Worm (Caenorhabditis elegans): Measurements from ENCODE around the gene drd-5.
A peak's percentile ranks its signal among the peaks of the same experiment; 100 is the strongest.

The drd-5 gene

DNA sequence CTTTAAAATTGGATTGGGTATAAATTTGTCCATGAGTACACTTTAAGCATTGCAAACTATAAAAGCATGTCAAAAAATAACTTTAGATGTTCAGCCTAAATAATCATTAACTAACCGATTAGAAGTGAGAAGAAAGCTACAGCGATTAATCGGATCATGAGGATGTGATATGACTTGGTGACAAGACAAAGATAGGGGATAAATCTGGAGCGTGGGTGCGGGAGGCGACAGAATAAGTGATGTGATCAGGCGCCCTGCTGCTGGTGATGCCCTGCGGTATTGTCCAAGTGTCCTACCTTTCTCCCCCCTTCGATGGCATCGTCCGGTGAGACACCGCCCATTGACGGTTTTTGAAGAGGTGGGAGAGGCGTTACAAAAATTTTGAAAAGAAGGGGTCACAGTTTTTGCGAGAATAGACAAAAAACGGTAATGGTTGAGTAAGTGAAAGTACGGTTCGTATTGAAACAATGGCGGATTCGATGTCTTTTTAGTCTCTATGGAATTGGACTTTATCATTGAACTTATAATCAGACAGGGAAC, 38.6 kb upstream of the drd-5 start, which contains the start of gene F41D9.2 (continued):
- no peak for TF ChIP-seq mdt-29 (GFP tag; IDR thresholded peaks at IDR 0.05)
- TF ChIP-seq mdl-1 (tag; optimal IDR thresholded peaks at IDR 0.05) = peak in 1 of 2 experiments; percentile 16
- TF ChIP-seq dmd-8 (GFP tag; IDR thresholded peaks at IDR 0.05) = no peak
- no peak for TF ChIP-seq spr-1 (tag; optimal IDR thresholded peaks at IDR 0.05)
- TF ChIP-seq unc-130 (GFP tag; optimal IDR thresholded peaks at IDR 0.05) = no peak
- TF ChIP-seq rbr-2 (tag; optimal IDR thresholded peaks at IDR 0.05) = no peak
- no peak for TF ChIP-seq F49E8.2 (tag; optimal IDR thresholded peaks at IDR 0.05; ENCODE audit: borderline replicate concordance)
- TF ChIP-seq nhr-10 (tag; optimal IDR thresholded peaks at IDR 0.05) = no peak
- no peak for TF ChIP-seq ces-1 (GFP tag; optimal IDR thresholded peaks at IDR 0.05)
- TF ChIP-seq set-16 (GFP tag; IDR thresholded peaks at IDR 0.05) = peak; percentile 27; the same call in 1 of the 2 replicates
- no peak for TF ChIP-seq daf-16 (GFP tag; optimal IDR thresholded peaks at IDR 0.05)
- TF ChIP-seq daf-16 (tag; optimal IDR thresholded peaks at IDR 0.05) = no peak
- no peak for TF ChIP-seq pha-4 (GFP tag; IDR thresholded peaks at IDR 0.05)
- no peak for TF ChIP-seq pha-4 (tag; optimal IDR thresholded peaks at IDR 0.05)

DNA sequence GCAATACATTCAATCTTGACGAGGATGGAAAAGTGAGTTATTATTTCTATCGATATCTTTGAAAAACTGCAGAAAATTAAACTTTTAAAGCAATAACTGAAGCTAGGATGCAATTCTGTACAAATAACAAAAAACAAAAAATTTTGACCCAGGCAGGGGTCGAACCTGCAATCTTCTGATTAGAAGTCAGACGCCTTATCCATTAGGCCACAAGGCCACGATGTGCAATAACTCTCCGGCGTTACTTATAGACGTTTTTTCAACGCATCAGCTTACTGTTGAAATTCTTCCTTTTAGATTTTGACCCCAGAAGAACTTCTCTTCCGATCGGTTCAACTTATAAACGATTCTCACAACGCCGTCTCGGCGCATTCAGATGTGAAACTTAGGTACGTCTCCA, 35.5 kb upstream of the drd-5 start:
- TF ChIP-seq attf-4 (tag; optimal IDR thresholded peaks at IDR 0.05) = no peak
- no peak; the same call in 1 of the 2 replicates for TF ChIP-seq egl-43 (GFP tag; IDR thresholded peaks at IDR 0.05)
- TF ChIP-seq F37D6.2 (tag; optimal IDR thresholded peaks at IDR 0.05) = no peak
- TF ChIP-seq duxl-1 (tag; optimal IDR thresholded peaks at IDR 0.05; ENCODE audit: poor library complexity) = peak; percentile 32
- no peak for TF ChIP-seq zag-1 (tag; optimal IDR thresholded peaks at IDR 0.05)
- no peak for TF ChIP-seq daf-12 (tag; optimal IDR thresholded peaks at IDR 0.05)
- no peak for TF ChIP-seq saeg-2 (GFP tag; IDR thresholded peaks at IDR 0.05)
- peak; percentile 79 for TF ChIP-seq ZK337.2 (GFP tag; IDR thresholded peaks at IDR 0.05)
- TF ChIP-seq lim-7 (GFP tag; IDR thresholded peaks at IDR 0.05) = peak; percentile 84
- TF ChIP-seq nhr-41 (GFP tag; IDR thresholded peaks at IDR 0.05) = peak; percentile 43; the same call in 1 of the 2 replicates
- TF ChIP-seq spr-3 (GFP tag; optimal IDR thresholded peaks at IDR 0.05) = no peak
- TF ChIP-seq mdt-29 (GFP tag; IDR thresholded peaks at IDR 0.05) = no peak
- no peak for TF ChIP-seq pqm-1 (tag; optimal IDR thresholded peaks at IDR 0.05)
- no peak for TF ChIP-seq nhr-76 (tag; optimal IDR thresholded peaks at IDR 0.05)
- TF ChIP-seq lin-39 (tag; optimal IDR thresholded peaks at IDR 0.05) = no peak
- 0 out of 2 replicates have a peak, but pooled peaks have one; percentile 30 for TF ChIP-seq arid-1 (GFP tag; conservative IDR thresholded peaks at IDR 0.05)
- TF ChIP-seq lin-1 (GFP tag; IDR thresholded peaks at IDR 0.05) = peak; percentile 47; the same call in 1 of the 2 replicates
- peak; percentile 3 for TF ChIP-seq dve-1 (tag; optimal IDR thresholded peaks at IDR 0.05; ENCODE audit: insufficient read depth)
- 0 out of 2 replicates have a peak, but pooled peaks have one; percentile 24 for TF ChIP-seq zfp-3 (GFP tag; conservative IDR thresholded peaks at IDR 0.05)
- TF ChIP-seq lin-15B (tag; optimal IDR thresholded peaks at IDR 0.05) = no peak
- no peak for TF ChIP-seq nhr-237 (tag; optimal IDR thresholded peaks at IDR 0.05)
- TF ChIP-seq Y5F2A.4 (GFP tag; optimal IDR thresholded peaks at IDR 0.05) = peak; percentile 38
- TF ChIP-seq madf-9 (GFP tag; conservative IDR thresholded peaks at IDR 0.05) = no peak
- peak; percentile 17 for TF ChIP-seq T20F7.1 (GFP tag; optimal IDR thresholded peaks at IDR 0.05)
- no peak for TF ChIP-seq zip-11 (GFP tag; IDR thresholded peaks at IDR 0.05)
- TF ChIP-seq ces-1 (GFP tag; optimal IDR thresholded peaks at IDR 0.05) = no peak
- peak; percentile 62 for TF ChIP-seq mes-2 (tag; optimal IDR thresholded peaks at IDR 0.05; ENCODE audit: poor library complexity, severe bottlenecking)
- TF ChIP-seq hlh-30 (tag; optimal IDR thresholded peaks at IDR 0.05; ENCODE audit: insufficient read depth) = peak; percentile 30
- TF ChIP-seq jun-1 (tag; optimal IDR thresholded peaks at IDR 0.05) = no peak
- TF ChIP-seq lsy-2 (tag; optimal IDR thresholded peaks at IDR 0.05) = peak in 1 of 2 experiments; percentile 27
- TF ChIP-seq ztf-11 (tag; optimal IDR thresholded peaks at IDR 0.05) = no peak
- peak; percentile 48 for TF ChIP-seq dmd-6 (GFP tag; IDR thresholded peaks at IDR 0.05)
- no peak for TF ChIP-seq tag-97 (GFP tag; IDR thresholded peaks at IDR 0.05)
- no peak for TF ChIP-seq nhr-25 (tag; optimal IDR thresholded peaks at IDR 0.05; ENCODE audit: borderline replicate concordance, insufficient read depth)
- TF ChIP-seq snpc-1.2 (GFP tag; IDR thresholded peaks at IDR 0.05) = peak; percentile 87
- peak; percentile 67; the same call in 1 of the 2 replicates for TF ChIP-seq ceh-44 (GFP tag; IDR thresholded peaks at IDR 0.05)
- no peak for TF ChIP-seq set-16 (GFP tag; IDR thresholded peaks at IDR 0.05)
- no peak for TF ChIP-seq lin-13 (GFP tag; optimal IDR thresholded peaks at IDR 0.05)

Measured in whole organism, L4 larva.